Fruit fly (Drosophila melanogaster) S2 (cell line): ENCODE results near the gene Osi24.

Source experiments
- CG8478 ChIP-seq: fragments of >200 bp; optimal IDR thresholded peaks from 2 replicates; lab custom pipeline; 2018
- CTCF ChIP-seq, 2 experiments: fragments of >200 bp; optimal IDR thresholded peaks; 2 replicates each; lab custom pipeline; 2018

DNA sequence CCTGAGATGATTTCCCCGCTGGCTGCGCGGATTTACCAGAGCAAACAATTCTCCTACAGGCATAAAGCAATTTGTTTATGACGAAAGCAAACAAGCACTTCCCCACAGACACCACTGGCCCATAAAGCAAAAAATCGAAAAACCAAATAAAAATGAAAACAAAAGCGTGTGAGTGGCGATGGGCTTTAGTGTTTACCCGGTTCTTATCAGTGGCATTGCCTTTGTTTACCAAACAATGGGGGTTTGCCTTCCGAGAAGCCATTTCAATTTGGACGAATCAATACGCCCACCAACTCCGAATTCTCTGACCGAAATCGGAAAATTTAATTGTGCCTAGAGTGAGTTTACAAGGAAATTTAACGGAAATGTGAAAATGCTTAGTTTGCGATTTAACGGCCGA lies 16.1 kb upstream of the Osi24 start:
- TF ChIP-seq CTCF (optimal IDR thresholded peaks at IDR 0.05; lab: Kevin White, UChicago): no peak
- TF ChIP-seq CG8478 (lab: Kevin White, UChicago): no peak
